Worm (Caenorhabditis elegans) whole organism, L4 larva: ENCODE measurements around the gene his-24.

Source experiments
- D1046.2 ChIP-seq: fragments of 200-800 bp; sonication (Bioruptor generic); IDR thresholded peaks from 2 replicates; pipeline ENCODE4 v1.3.6; 2022; ENCODE audit warnings: missing genetic modification characterization, missing compliant biosample characterization
- F44E2.7 ChIP-seq: fragments of 200-800 bp; sonication (Bioruptor generic); IDR thresholded peaks from 2 replicates; pipeline ENCODE4 v2.1.2; 2022; ENCODE audit warnings: missing genetic modification characterization, missing compliant biosample characterization
- F49E8.2 ChIP-seq: sonication (generic microtip); optimal IDR thresholded peaks from 2 replicates; lab custom pipeline; 2016; ENCODE audit warnings: missing compliant biosample characterization, mild to moderate bottlenecking, missing genetic modification characterization, borderline replicate concordance
- T20F7.1 ChIP-seq: fragments of 200-800 bp; sonication (Bioruptor generic); optimal IDR thresholded peaks from 2 replicates; lab custom pipeline; 2018; ENCODE audit warnings: mild to moderate bottlenecking, missing genetic modification characterization, missing compliant biosample characterization
- Y105C5A.15 ChIP-seq: fragments of 200-800 bp; sonication (Bioruptor generic); IDR thresholded peaks from 2 replicates; pipeline ENCODE4 v1.3.6; 2022; ENCODE audit warnings: missing genetic modification characterization, missing compliant biosample characterization
- Y48G9A.11 ChIP-seq: fragments of 200-800 bp; sonication (Bioruptor generic); IDR thresholded peaks from 2 replicates; pipeline ENCODE4 v1.3.6; 2022; ENCODE audit warnings: missing genetic modification reagents, missing genetic modification characterization, missing compliant biosample characterization
- ZK337.2 ChIP-seq: fragments of 200-800 bp; sonication (Bioruptor generic); IDR thresholded peaks from 2 replicates; pipeline ENCODE4 v1.3.6; 2022; ENCODE audit warnings: missing genetic modification reagents, missing genetic modification characterization, missing compliant biosample characterization
- aha-1 ChIP-seq: fragments of 150-350 bp; peaks from one replicate; lab custom pipeline; 2014; ENCODE audit warnings: missing biosample characterization, missing genetic modification characterization
- cey-2 ChIP-seq: sonication (generic microtip); optimal IDR thresholded peaks from 3 replicates; lab custom pipeline; 2017; ENCODE audit warnings: missing genetic modification characterization, mild to moderate bottlenecking, missing compliant biosample characterization, antibody characterized with exemption, borderline replicate concordance; ENCODE audit not compliant: insufficient read depth
- daf-16 ChIP-seq, 3 experiments: sonication (generic microtip); optimal IDR thresholded peaks; 2 replicates each; lab custom pipeline; 2016 to 2017; ENCODE audit warnings: missing genetic modification characterization in 3 of 3, missing genetic modification reagents in 3 of 3, mild to moderate bottlenecking in 2 of 3, missing compliant biosample characterization in 2 of 3, missing biosample characterization in 1 of 3, moderate library complexity in 1 of 3
- daf-19 ChIP-seq: fragments of 200-800 bp; sonication (Bioruptor generic); conservative IDR thresholded peaks from 2 replicates; pipeline ENCODE4 v1.3.6; 2022; ENCODE audit warnings: missing genetic modification characterization, missing compliant biosample characterization
- dmd-6 ChIP-seq: fragments of 200-800 bp; sonication (Bioruptor generic); IDR thresholded peaks from 2 replicates; pipeline ENCODE4 v1.3.6; 2022; ENCODE audit warnings: missing genetic modification reagents, missing genetic modification characterization, missing compliant biosample characterization
- duxl-1 ChIP-seq: sonication (generic microtip); optimal IDR thresholded peaks from 2 replicates; lab custom pipeline; 2016; ENCODE audit warnings: mild to moderate bottlenecking, missing genetic modification characterization, moderate library complexity, missing compliant biosample characterization; ENCODE audit not compliant: poor library complexity
- dve-1 ChIP-seq: sonication (generic microtip); optimal IDR thresholded peaks from 2 replicates; lab custom pipeline; 2017; ENCODE audit warnings: antibody characterized with exemption, mild to moderate bottlenecking, missing genetic modification characterization, missing compliant biosample characterization; ENCODE audit not compliant: insufficient read depth
- fkh-10 ChIP-seq: fragments of 150-350 bp; optimal IDR thresholded peaks from 2 replicates; lab custom pipeline; 2014; ENCODE audit warnings: missing biosample characterization, missing genetic modification reagents, missing genetic modification characterization
- gei-8 ChIP-seq: fragments of 200-800 bp; sonication (Bioruptor generic); optimal IDR thresholded peaks from 2 replicates; lab custom pipeline; 2018; ENCODE audit warnings: mild to moderate bottlenecking, missing genetic modification characterization, missing compliant biosample characterization
- hlh-30 ChIP-seq: sonication (generic microtip); optimal IDR thresholded peaks from 2 replicates; lab custom pipeline; 2017; ENCODE audit warnings: antibody characterized with exemption, mild to moderate bottlenecking, missing genetic modification characterization, missing compliant biosample characterization; ENCODE audit not compliant: insufficient read depth
- hmg-1.1 ChIP-seq: fragments of 200-800 bp; sonication (Bioruptor generic); IDR thresholded peaks from 2 replicates; pipeline ENCODE4 v1.3.6; 2022; ENCODE audit warnings: missing genetic modification reagents, missing genetic modification characterization, missing compliant biosample characterization
- jun-1 ChIP-seq: fragments of 150-350 bp; optimal IDR thresholded peaks from 2 replicates; lab custom pipeline; 2014; ENCODE audit warnings: missing biosample characterization, missing genetic modification reagents, missing genetic modification characterization
- lim-7 ChIP-seq: fragments of 200-800 bp; sonication (Bioruptor generic); IDR thresholded peaks from 2 replicates; pipeline ENCODE4 v1.3.6; 2022; ENCODE audit warnings: missing genetic modification characterization, missing compliant biosample characterization
- lin-1 ChIP-seq: fragments of 200-800 bp; sonication (Bioruptor generic); IDR thresholded peaks from 2 replicates; pipeline ENCODE4 v1.3.6; 2022; ENCODE audit warnings: missing genetic modification reagents, missing genetic modification characterization, missing compliant biosample characterization
- lin-13 ChIP-seq: fragments of 150-350 bp; optimal IDR thresholded peaks from 2 replicates; lab custom pipeline; 2014; ENCODE audit warnings: missing biosample characterization, missing genetic modification reagents, missing genetic modification characterization
- lin-15B ChIP-seq: fragments of 150-350 bp; sonication (generic microtip); optimal IDR thresholded peaks from 3 replicates; lab custom pipeline; 2014; ENCODE audit warnings: missing biosample characterization, missing genetic modification characterization
- lin-38 ChIP-seq: fragments of 200-800 bp; sonication (Bioruptor generic); IDR thresholded peaks from 2 replicates; pipeline ENCODE4 v1.3.6; 2022; ENCODE audit warnings: missing genetic modification reagents, missing genetic modification characterization, missing compliant biosample characterization
- mdl-1 ChIP-seq, 2 experiments: fragments of 150-350 bp in 1 of 2; sonication (generic microtip) in 1 of 2; optimal IDR thresholded peaks; 2 replicates each; lab custom pipeline; 2014 to 2017; ENCODE audit warnings: missing biosample characterization in 2 of 2, missing genetic modification characterization in 2 of 2
- mep-1 ChIP-seq: fragments of 150-350 bp; sonication (generic microtip); optimal IDR thresholded peaks from 3 replicates; lab custom pipeline; 2014; ENCODE audit warnings: missing biosample characterization, missing genetic modification characterization
- nhr-10 ChIP-seq: fragments of 150-350 bp; optimal IDR thresholded peaks from 2 replicates; lab custom pipeline; 2014; ENCODE audit warnings: missing biosample characterization, missing genetic modification characterization
- nhr-111 ChIP-seq: fragments of 200-800 bp; sonication (Bioruptor generic); optimal IDR thresholded peaks from 2 replicates; lab custom pipeline; 2018; ENCODE audit warnings: mild to moderate bottlenecking, missing genetic modification characterization, missing compliant biosample characterization
- nhr-237 ChIP-seq: sonication (generic microtip); optimal IDR thresholded peaks from 2 replicates; lab custom pipeline; 2017; ENCODE audit warnings: missing biosample characterization, missing genetic modification characterization
- nhr-28 ChIP-seq: fragments of 150-350 bp; optimal IDR thresholded peaks from 2 replicates; lab custom pipeline; 2014; ENCODE audit warnings: missing biosample characterization, missing genetic modification characterization
- nhr-42 ChIP-seq: fragments of 200-800 bp; sonication (Bioruptor generic); IDR thresholded peaks from 2 replicates; pipeline ENCODE4 v1.3.6; 2022; ENCODE audit warnings: missing genetic modification characterization, missing compliant biosample characterization
- nhr-48 ChIP-seq: sonication (generic microtip); optimal IDR thresholded peaks from 2 replicates; lab custom pipeline; 2016; ENCODE audit warnings: mild to moderate bottlenecking, missing genetic modification characterization, missing compliant biosample characterization
- nhr-6 ChIP-seq: fragments of 150-350 bp; optimal IDR thresholded peaks from 2 replicates; lab custom pipeline; 2014; ENCODE audit warnings: missing biosample characterization, missing genetic modification characterization
- nhr-76 ChIP-seq: fragments of 150-350 bp; optimal IDR thresholded peaks from 2 replicates; lab custom pipeline; 2014; ENCODE audit warnings: missing biosample characterization, missing genetic modification characterization
- pha-4 ChIP-seq, 2 experiments: fragments of 150-350 bp in 1 of 2; fragments of 200-800 bp in 1 of 2; sonication (Bioruptor generic) in 1 of 2; IDR thresholded peaks in 1 of 2; optimal IDR thresholded peaks in 1 of 2; 2 replicates each; pipeline versions ENCODE4 v1.3.6 to Lab custom; 2014 to 2022; ENCODE audit warnings: missing genetic modification characterization in 2 of 2, missing genetic modification reagents in 2 of 2, missing biosample characterization in 1 of 2, missing compliant biosample characterization in 1 of 2
- pqm-1 ChIP-seq: sonication (generic microtip); optimal IDR thresholded peaks from 2 replicates; lab custom pipeline; 2017; ENCODE audit warnings: missing biosample characterization, missing genetic modification characterization
- spr-1 ChIP-seq: sonication (generic microtip); optimal IDR thresholded peaks from 2 replicates; lab custom pipeline; 2016; ENCODE audit warnings: mild to moderate bottlenecking, missing genetic modification characterization, missing compliant biosample characterization
- unc-39 ChIP-seq: sonication (generic microtip); optimal IDR thresholded peaks from 2 replicates; lab custom pipeline; 2017; ENCODE audit warnings: missing biosample characterization, missing genetic modification characterization
- unc-62 ChIP-seq, 3 experiments: fragments of 150-350 bp in 1 of 3; sonication (generic microtip); optimal IDR thresholded peaks in 2 of 3; peaks in 1 of 3; 1 replicate in 1 of 3; 2 replicates in 2 of 3; lab custom pipeline; 2014 to 2017; ENCODE audit warnings: missing biosample characterization in 3 of 3, missing genetic modification characterization in 3 of 3, missing genetic modification reagents in 3 of 3, missing genotype in 1 of 3
- vab-7 ChIP-seq: fragments of 200-800 bp; sonication (Bioruptor generic); IDR thresholded peaks from 2 replicates; pipeline ENCODE4 v1.3.6; 2022; ENCODE audit warnings: missing genetic modification reagents, missing genetic modification characterization, missing compliant biosample characterization
- zip-11 ChIP-seq: fragments of 200-800 bp; sonication (Bioruptor generic); IDR thresholded peaks from 2 replicates; pipeline ENCODE4 v1.3.6; 2022; ENCODE audit warnings: missing genetic modification characterization, missing compliant biosample characterization
- zip-2 ChIP-seq: fragments of 150-350 bp; optimal IDR thresholded peaks from 2 replicates; lab custom pipeline; 2014; ENCODE audit warnings: missing biosample characterization, missing genetic modification characterization

The his-24 gene

DNA sequence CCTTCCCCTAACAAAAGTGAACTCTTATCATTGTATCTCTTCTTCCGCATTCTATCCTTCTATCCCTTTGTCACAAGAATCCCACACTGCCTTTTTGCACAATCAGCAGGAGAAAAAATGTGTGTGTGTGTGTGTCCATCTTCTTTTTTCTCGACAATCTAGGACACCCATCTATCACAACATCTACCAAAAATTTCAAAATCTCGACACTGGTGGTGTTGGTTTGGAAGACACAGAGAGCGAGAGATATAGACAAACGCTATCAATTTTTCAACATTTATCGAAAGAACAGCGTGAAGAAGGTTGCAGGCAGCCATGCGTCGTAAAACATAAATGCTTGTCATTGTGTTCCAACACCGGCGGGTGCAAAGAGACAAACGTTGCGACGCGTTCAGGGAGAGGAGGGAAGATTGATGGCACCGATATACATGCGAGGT, 18.9 kb downstream of the his-24 start (continued):
- no peak for TF ChIP-seq cey-2 (tag; lab: Kevin White, UChicago)
- TF ChIP-seq spr-1 (tag; lab: Kevin White, UChicago) = no peak
- no peak for TF ChIP-seq lin-13 (GFP tag; lab: Kevin White, UChicago)
- TF ChIP-seq aha-1 (tag; lab: Kevin White, UChicago) = no peak
- no peak for TF ChIP-seq pha-4 (GFP tag; IDR thresholded peaks at IDR 0.05; lab: Robert Waterston, UW)
- no peak for TF ChIP-seq pha-4 (tag; optimal IDR thresholded peaks at IDR 0.05; lab: Kevin White, UChicago)
- TF ChIP-seq D1046.2 (GFP tag; lab: Robert Waterston, UW) = no peak
- peak in 1 of 2 experiments; percentile 100 for TF ChIP-seq unc-62 (GFP tag; optimal IDR thresholded peaks at IDR 0.05 in 1 of 2; lab: Kevin White, UChicago)
- TF ChIP-seq unc-62 (tag; optimal IDR thresholded peaks at IDR 0.05; lab: Kevin White, UChicago) = no peak
- TF ChIP-seq nhr-111 = no peak
- peak; percentile 45 for TF ChIP-seq dve-1
- no peak for TF ChIP-seq duxl-1 (tag; lab: Kevin White, UChicago)
- TF ChIP-seq zip-2 (tag; lab: Kevin White, UChicago) = no peak
- no peak for TF ChIP-seq F49E8.2
- no peak for TF ChIP-seq lin-38
- TF ChIP-seq mdl-1 (tag; optimal IDR thresholded peaks at IDR 0.05; lab: Kevin White, UChicago) = peak in 1 of 2 experiments; percentile 61

DNA sequence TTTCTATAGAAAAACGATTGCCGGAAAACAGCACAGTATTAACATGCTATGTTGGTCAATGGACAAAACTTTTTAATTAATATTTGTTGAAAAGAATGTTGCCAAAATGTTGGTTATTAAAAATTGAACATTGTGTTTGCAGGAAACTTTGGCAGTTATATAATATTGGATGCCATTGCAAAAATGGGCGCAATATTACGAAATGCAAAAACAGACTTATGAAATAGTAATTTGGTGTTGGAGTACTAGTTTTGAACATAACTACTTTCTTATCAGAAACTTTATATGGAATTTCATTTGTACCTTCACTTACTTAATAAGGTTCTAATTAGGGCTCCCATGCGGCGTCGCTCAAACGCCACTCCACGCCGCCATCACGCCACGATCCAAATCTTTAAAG, 20.5 kb downstream of the his-24 start:
- no peak for TF ChIP-seq gei-8 (GFP tag; lab: Kevin White, UChicago)
- TF ChIP-seq mep-1 = no peak
- peak; percentile 93 for TF ChIP-seq zip-2 (tag; lab: Kevin White, UChicago)
- TF ChIP-seq, all 104 proteins: peak for 1

DNA sequence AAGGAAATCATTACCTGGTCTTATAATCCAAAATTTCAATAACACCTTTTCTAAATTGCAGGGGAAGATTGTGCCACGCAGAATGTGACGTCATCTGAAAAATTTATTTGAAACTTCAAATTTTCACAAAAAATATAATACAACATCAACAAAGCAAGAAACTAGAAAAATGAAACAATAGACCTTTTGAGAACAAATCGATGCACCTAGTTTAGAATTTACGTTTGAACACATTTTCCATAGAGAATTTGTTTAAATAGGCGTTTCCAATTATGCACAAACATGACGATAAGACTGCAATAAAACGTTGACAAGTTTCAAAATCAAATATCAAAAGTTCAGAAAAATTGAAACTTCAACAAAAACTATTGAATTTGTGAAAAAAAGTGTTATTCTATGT, 22.9 kb downstream of the his-24 start, which contains the start of gene fbxa-141:
TSS of gene fbxa-141 (minus strand) at position 101 of the 400 bp plus-strand sequence.
- TF ChIP-seq unc-62 (GFP tag; optimal IDR thresholded peaks at IDR 0.05 in 1 of 2; lab: Kevin White, UChicago) = peak in 1 of 2 experiments; percentile 9
- TF ChIP-seq unc-62 (tag; optimal IDR thresholded peaks at IDR 0.05; lab: Kevin White, UChicago) = no peak
- no peak for TF ChIP-seq daf-16 (GFP tag; optimal IDR thresholded peaks at IDR 0.05; lab: Kevin White, UChicago)
- peak; percentile 17 for TF ChIP-seq daf-16 (tag; optimal IDR thresholded peaks at IDR 0.05; lab: Kevin White, UChicago)
- no peak for TF ChIP-seq zip-11 (GFP tag; lab: Robert Waterston, UW)
- no peak for TF ChIP-seq lin-15B (tag; lab: Kevin White, UChicago)
- no peak for TF ChIP-seq ZK337.2 (GFP tag; lab: Robert Waterston, UW)
- TF ChIP-seq nhr-237 (tag; lab: Kevin White, UChicago) = no peak
- no peak for TF ChIP-seq F49E8.2
- TF ChIP-seq hlh-30 = no peak
- no peak for TF ChIP-seq nhr-42 (GFP tag; lab: Robert Waterston, UW)
- TF ChIP-seq vab-7 = no peak
- TF ChIP-seq jun-1 (tag; lab: Kevin White, UChicago) = no peak
- TF ChIP-seq daf-19 (GFP tag; lab: Robert Waterston, UW) = no peak
- no peak for TF ChIP-seq Y105C5A.15 (GFP tag; lab: Robert Waterston, UW)

DNA sequence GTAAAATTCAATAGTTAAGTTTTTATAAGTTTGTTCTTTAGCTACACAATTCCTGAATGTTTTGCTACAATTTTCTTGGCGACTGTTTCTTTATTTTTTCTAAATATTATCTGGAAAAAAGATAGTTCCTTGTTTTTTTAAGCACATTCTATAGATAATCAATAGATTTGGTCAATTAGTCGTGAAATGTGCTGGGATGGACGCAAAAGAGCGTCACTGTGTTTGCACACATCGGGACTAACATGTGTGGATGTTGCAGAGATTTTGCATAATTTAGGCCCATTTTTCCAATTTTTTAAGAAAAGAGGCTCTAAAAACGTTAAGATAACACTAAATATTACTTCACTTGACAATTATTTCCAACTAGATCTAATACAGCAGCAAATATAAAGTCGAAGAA, 23.6 kb downstream of the his-24 start:
- TF ChIP-seq unc-62 (GFP tag; optimal IDR thresholded peaks at IDR 0.05 in 1 of 2; lab: Kevin White, UChicago) = peak in 1 of 2 experiments; percentile 84
- no peak for TF ChIP-seq unc-62 (tag; optimal IDR thresholded peaks at IDR 0.05; lab: Kevin White, UChicago)
- TF ChIP-seq nhr-48 (tag; lab: Kevin White, UChicago) = no peak
- peak; percentile 30; the same call in 1 of the 2 replicates for TF ChIP-seq hmg-1.1
- peak; percentile 46 for TF ChIP-seq mep-1
- peak; percentile 19 for TF ChIP-seq aha-1 (tag; lab: Kevin White, UChicago)
- peak; percentile 29 for TF ChIP-seq fkh-10 (GFP tag; lab: Kevin White, UChicago)

DNA sequence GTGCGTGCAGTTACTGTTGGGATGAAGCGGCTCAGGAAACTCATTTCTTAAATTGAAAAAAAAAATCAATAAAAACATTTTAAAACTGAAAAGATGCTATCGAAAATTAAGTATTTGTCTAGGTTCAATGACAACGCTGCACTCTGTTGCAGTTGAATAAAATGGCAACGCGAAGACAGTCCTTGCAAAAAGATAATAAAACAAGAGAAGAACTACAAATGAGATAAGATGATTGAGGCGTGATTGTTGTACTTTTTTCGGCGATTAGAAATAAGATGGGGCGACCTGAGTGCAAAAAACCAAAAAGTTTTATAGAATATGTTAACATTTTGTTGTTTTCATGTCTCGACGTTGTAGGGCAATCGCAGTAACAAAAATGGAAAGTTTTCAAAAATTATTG, 25.1 kb downstream of the his-24 start, which contains the start of gene gcsh-1:
TSS of gene gcsh-1 (minus strand) at position 46 of the 400 bp plus-strand sequence.
- peak; percentile 44 for TF ChIP-seq pqm-1 (tag; lab: Kevin White, UChicago)
- peak; percentile 56 for TF ChIP-seq dmd-6 (GFP tag; lab: Robert Waterston, UW)
- TF ChIP-seq nhr-237 (tag; lab: Kevin White, UChicago) = no peak
- no peak for TF ChIP-seq lin-1
- no peak for TF ChIP-seq unc-39 (tag; lab: Kevin White, UChicago)
- TF ChIP-seq F44E2.7 (GFP tag; lab: Robert Waterston, UW) = no peak
- no peak for TF ChIP-seq zip-11 (GFP tag; lab: Robert Waterston, UW)
- no peak for TF ChIP-seq nhr-6 (tag; lab: Kevin White, UChicago)
- no peak for TF ChIP-seq lim-7 (GFP tag; lab: Robert Waterston, UW)
- TF ChIP-seq nhr-76 (tag; lab: Kevin White, UChicago) = no peak
- no peak for TF ChIP-seq nhr-10
- peak; percentile 67 for TF ChIP-seq nhr-28 (tag; lab: Kevin White, UChicago)
- no peak for TF ChIP-seq T20F7.1 (GFP tag; lab: Kevin White, UChicago)
- no peak for TF ChIP-seq fkh-10 (GFP tag; lab: Kevin White, UChicago)
- TF ChIP-seq Y48G9A.11 (GFP tag; lab: Robert Waterston, UW) = no peak
- TF ChIP-seq aha-1 (tag; lab: Kevin White, UChicago) = no peak
- no peak for TF ChIP-seq F49E8.2
